Worm (Caenorhabditis elegans) whole organism, young adult: ENCODE data around the gene C18B2.3.

Experiments
- C06A6.2 ChIP-seq: fragments of 200-800 bp; sonication (Bioruptor generic); conservative IDR thresholded peaks from 2 replicates; pipeline ENCODE4 v1.3.6; 2022; ENCODE audit warnings: missing genetic modification characterization, missing compliant biosample characterization
- C17E4.6 ChIP-seq: fragments of 200-800 bp; sonication (Bioruptor generic); IDR thresholded peaks from 2 replicates; pipeline ENCODE4 v1.3.6; 2022; ENCODE audit warnings: missing genetic modification reagents, missing genetic modification characterization, missing compliant biosample characterization
- F49E8.2 ChIP-seq: sonication (generic microtip); optimal IDR thresholded peaks from 3 replicates; lab custom pipeline; 2017; ENCODE audit warnings: missing genetic modification characterization, mild to moderate bottlenecking, missing compliant biosample characterization, antibody characterized with exemption, moderate library complexity; ENCODE audit not compliant: insufficient read depth
- F55B11.4 ChIP-seq: sonication (generic microtip); optimal IDR thresholded peaks from 2 replicates; lab custom pipeline; 2016; ENCODE audit warnings: missing compliant biosample characterization, missing genetic modification characterization, borderline replicate concordance; ENCODE audit not compliant: insufficient read depth
- K11D2.4 ChIP-seq: fragments of 200-800 bp; sonication (Bioruptor generic); IDR thresholded peaks from 2 replicates; pipeline ENCODE4 v1.3.6; 2022; ENCODE audit warnings: missing genetic modification reagents, missing genetic modification characterization, missing compliant biosample characterization
- Y56A3A.18 ChIP-seq: fragments of 200-800 bp; sonication (Bioruptor generic); IDR thresholded peaks from 2 replicates; pipeline ENCODE4 v1.3.6; 2022; ENCODE audit warnings: missing genetic modification reagents, missing genetic modification characterization, missing compliant biosample characterization
- ZK185.1 ChIP-seq: sonication (generic microtip); optimal IDR thresholded peaks from 2 replicates; lab custom pipeline; 2016; ENCODE audit warnings: mild to moderate bottlenecking, missing genetic modification characterization, missing compliant biosample characterization; ENCODE audit not compliant: poor library complexity, severe bottlenecking
- akir-1 ChIP-seq: fragments of 200-800 bp; sonication (Bioruptor generic); optimal IDR thresholded peaks from 2 replicates; lab custom pipeline; 2018; ENCODE audit warnings: mild to moderate bottlenecking, missing genetic modification characterization, moderate library complexity, missing compliant biosample characterization
- atf-7 ChIP-seq: sonication (generic microtip); optimal IDR thresholded peaks from 2 replicates; lab custom pipeline; 2017; ENCODE audit warnings: mild to moderate bottlenecking, missing genetic modification characterization, missing compliant biosample characterization
- attf-3 ChIP-seq: fragments of 200-800 bp; sonication (Bioruptor generic); conservative IDR thresholded peaks from 2 replicates; pipeline ENCODE4 v1.3.6; 2022; ENCODE audit warnings: missing genetic modification reagents, missing genetic modification characterization, missing compliant biosample characterization
- attf-5 ChIP-seq: fragments of 200-800 bp; sonication (Bioruptor generic); optimal IDR thresholded peaks from 2 replicates; lab custom pipeline; 2018; ENCODE audit warnings: mild to moderate bottlenecking, missing genetic modification characterization, missing compliant biosample characterization
- cebp-2 ChIP-seq: fragments of 200-800 bp; sonication (Bioruptor generic); IDR thresholded peaks from 2 replicates; pipeline ENCODE4 v1.3.6; 2022; ENCODE audit warnings: missing genetic modification characterization, missing compliant biosample characterization
- ceh-40 ChIP-seq: fragments of 200-800 bp; sonication (Bioruptor generic); IDR thresholded peaks from 2 replicates; pipeline ENCODE4 v1.3.6; 2022; ENCODE audit warnings: missing genetic modification characterization, missing compliant biosample characterization
- ceh-79 ChIP-seq: sonication (generic microtip); optimal IDR thresholded peaks from 2 replicates; lab custom pipeline; 2017; ENCODE audit warnings: mild to moderate bottlenecking, missing genetic modification characterization, missing compliant biosample characterization
- ceh-91 ChIP-seq: fragments of 200-800 bp; sonication (Bioruptor generic); IDR thresholded peaks from 2 replicates; pipeline ENCODE4 v1.3.6; 2022; ENCODE audit warnings: missing genetic modification reagents, missing genetic modification characterization, missing compliant biosample characterization
- dpl-1 ChIP-seq: fragments of 150-350 bp; optimal IDR thresholded peaks from 2 replicates; lab custom pipeline; 2014; ENCODE audit warnings: missing biosample characterization, missing genetic modification reagents, missing genetic modification characterization
- efl-1 ChIP-seq: fragments of 150-350 bp; optimal IDR thresholded peaks from 2 replicates; lab custom pipeline; 2014; ENCODE audit warnings: missing biosample characterization, missing genetic modification reagents, missing genetic modification characterization
- egl-44 ChIP-seq: fragments of 200-800 bp; sonication (Bioruptor generic); IDR thresholded peaks from 2 replicates; pipeline ENCODE4 v1.3.6; 2022; ENCODE audit warnings: missing genetic modification reagents, missing genetic modification characterization, missing compliant biosample characterization
- fkh-3 ChIP-seq: sonication (generic microtip); optimal IDR thresholded peaks from 2 replicates; lab custom pipeline; 2016; ENCODE audit warnings: mild to moderate bottlenecking, missing genetic modification characterization, missing compliant biosample characterization
- hlh-12 ChIP-seq: sonication (generic microtip); optimal IDR thresholded peaks from 2 replicates; lab custom pipeline; 2016; ENCODE audit warnings: missing genetic modification characterization, missing compliant biosample characterization
- lag-1 ChIP-seq: fragments of 200-800 bp; sonication (Bioruptor generic); IDR thresholded peaks from 2 replicates; pipeline ENCODE4 v1.3.6; 2022; ENCODE audit warnings: missing genetic modification reagents, missing genetic modification characterization, missing compliant biosample characterization
- let-607 ChIP-seq, 2 experiments: fragments of 200-800 bp in 1 of 2; sonication (Bioruptor generic) in 1 of 2; sonication (generic microtip) in 1 of 2; optimal IDR thresholded peaks; 2 replicates each; lab custom pipeline; 2016 to 2018; ENCODE audit warnings: mild to moderate bottlenecking in 2 of 2, missing compliant biosample characterization in 2 of 2, missing genetic modification characterization in 2 of 2, moderate library complexity in 2 of 2, missing genotype in 1 of 2
- lin-26 ChIP-seq: fragments of 200-800 bp; sonication (Bioruptor generic); IDR thresholded peaks from 2 replicates; pipeline ENCODE4 v1.3.6; 2022; ENCODE audit warnings: missing genetic modification reagents, missing genetic modification characterization, missing compliant biosample characterization
- lin-35 ChIP-seq, 3 experiments: fragments of 150-350 bp in 2 of 3; sonication (generic microtip) in 1 of 3; optimal IDR thresholded peaks; 2 replicates each; lab custom pipeline; 2014 to 2018; ENCODE audit warnings: missing biosample characterization in 3 of 3, missing genetic modification characterization in 3 of 3, missing genetic modification reagents in 3 of 3
- lin-40 ChIP-seq: sonication (generic microtip); optimal IDR thresholded peaks from 2 replicates; lab custom pipeline; 2016; ENCODE audit warnings: missing genetic modification characterization, mild to moderate bottlenecking, missing compliant biosample characterization, missing genotype, missing genetic modification reagents
- lsy-27 ChIP-seq: sonication (generic microtip); optimal IDR thresholded peaks from 2 replicates; lab custom pipeline; 2017; ENCODE audit warnings: missing genetic modification characterization, mild to moderate bottlenecking, missing compliant biosample characterization, antibody characterized with exemption, missing genotype, borderline replicate concordance; ENCODE audit not compliant: insufficient read depth
- madf-10 ChIP-seq: sonication (generic microtip); optimal IDR thresholded peaks from 2 replicates; lab custom pipeline; 2016; ENCODE audit warnings: mild to moderate bottlenecking, missing genetic modification characterization, missing compliant biosample characterization
- madf-3 ChIP-seq: fragments of 200-800 bp; sonication (Bioruptor generic); IDR thresholded peaks from 2 replicates; pipeline ENCODE4 v1.3.6; 2022; ENCODE audit warnings: missing genetic modification reagents, missing genetic modification characterization, missing compliant biosample characterization
- mes-4 ChIP-seq: sonication (generic microtip); optimal IDR thresholded peaks from 2 replicates; lab custom pipeline; 2016; ENCODE audit warnings: missing genotype, missing genetic modification characterization, missing compliant biosample characterization
- nfyb-1 ChIP-seq: fragments of 200-800 bp; sonication (Bioruptor generic); IDR thresholded peaks from 2 replicates; pipeline ENCODE4 v1.3.6; 2022; ENCODE audit warnings: missing genetic modification reagents, missing genetic modification characterization, missing compliant biosample characterization
- nhr-80 ChIP-seq: sonication (generic microtip); optimal IDR thresholded peaks from 2 replicates; lab custom pipeline; 2016; ENCODE audit warnings: missing genetic modification characterization, missing compliant biosample characterization
- pbrm-1 ChIP-seq: fragments of 200-800 bp; sonication (Bioruptor generic); IDR thresholded peaks from 2 replicates; pipeline ENCODE4 v1.3.6; 2022; ENCODE audit warnings: missing genetic modification reagents, missing genetic modification characterization, missing compliant biosample characterization
- snpc-1.3 ChIP-seq: sonication (generic microtip); optimal IDR thresholded peaks from 2 replicates; lab custom pipeline; 2017; ENCODE audit warnings: missing genetic modification characterization, mild to moderate bottlenecking, missing compliant biosample characterization, antibody characterized with exemption, moderate library complexity, missing genotype, missing genetic modification reagents; ENCODE audit not compliant: insufficient read depth
- snpc-4 ChIP-seq, 5 experiments: fragments of 150-350 bp in 1 of 5; sonication (generic microtip) in 4 of 5; optimal IDR thresholded peaks; 2 replicates each; lab custom pipeline; 2014 to 2018; ENCODE audit warnings: missing genetic modification characterization in 5 of 5, missing biosample characterization in 3 of 5, antibody characterized with exemption in 2 of 5, mild to moderate bottlenecking in 2 of 5, missing compliant biosample characterization in 2 of 5, missing genotype in 2 of 5, moderate library complexity in 2 of 5, missing genetic modification reagents in 1 of 5
- tlf-1 ChIP-seq: fragments of 200-800 bp; sonication (Bioruptor generic); optimal IDR thresholded peaks from 2 replicates; lab custom pipeline; 2018; ENCODE audit warnings: mild to moderate bottlenecking, missing genetic modification characterization, missing compliant biosample characterization
- unc-62 ChIP-seq: fragments of 150-350 bp; optimal IDR thresholded peaks from 2 replicates; lab custom pipeline; 2014; ENCODE audit warnings: missing biosample characterization, missing genetic modification reagents, missing genetic modification characterization
- xnd-1 ChIP-seq: sonication (generic microtip); optimal IDR thresholded peaks from 2 replicates; lab custom pipeline; 2016; ENCODE audit warnings: missing genotype, missing genetic modification reagents, missing genetic modification characterization, missing compliant biosample characterization
- ztf-22 ChIP-seq: fragments of 200-800 bp; sonication (Bioruptor generic); optimal IDR thresholded peaks from 2 replicates; lab custom pipeline; 2018; ENCODE audit warnings: mild to moderate bottlenecking, missing genetic modification characterization, moderate library complexity, missing compliant biosample characterization
- ztf-3 ChIP-seq: fragments of 200-800 bp; sonication (Bioruptor generic); optimal IDR thresholded peaks from 2 replicates; lab custom pipeline; 2018; ENCODE audit warnings: mild to moderate bottlenecking, missing genetic modification characterization, missing compliant biosample characterization

C18B2.3 gene

DNA sequence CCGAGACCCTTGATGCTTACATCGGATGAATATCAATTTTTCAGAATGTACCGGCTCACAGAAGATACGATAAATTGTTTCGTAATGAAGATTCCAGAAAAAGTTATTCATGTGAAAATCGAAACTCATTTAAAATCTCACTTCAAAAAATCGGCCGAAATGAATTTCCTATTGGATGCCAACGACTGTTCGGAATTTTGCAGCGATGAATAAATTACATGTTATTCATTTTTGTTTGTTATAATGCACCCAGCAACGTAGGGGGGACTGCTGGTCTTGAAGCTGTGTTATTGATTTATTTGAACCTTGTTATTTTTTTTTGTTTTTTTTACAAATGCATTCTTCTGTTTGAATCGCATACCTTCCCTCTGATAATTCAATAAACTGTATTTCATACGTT is 34.8 kb upstream of the C18B2.3 start (continued):
- no peak for TF ChIP-seq mes-4 (tag; lab: Kevin White, UChicago)
- TF ChIP-seq xnd-1 (tag; lab: Kevin White, UChicago): no peak
- TF ChIP-seq cebp-2: no peak
- peak; percentile 28 for TF ChIP-seq tlf-1
- TF ChIP-seq ceh-40: no peak
- no peak for TF ChIP-seq lin-35 (GFP tag; optimal IDR thresholded peaks at IDR 0.05; lab: Kevin White, UChicago)
- no peak for TF ChIP-seq snpc-4 (GFP tag; optimal IDR thresholded peaks at IDR 0.05; lab: Kevin White, UChicago)
- TF ChIP-seq snpc-4 (tag; optimal IDR thresholded peaks at IDR 0.05; lab: Kevin White, UChicago): no peak
- no peak for TF ChIP-seq egl-44
- no peak for TF ChIP-seq hlh-12 (tag; lab: Kevin White, UChicago)
- no peak for TF ChIP-seq lin-40 (tag; lab: Kevin White, UChicago)
- TF ChIP-seq let-607 (tag; optimal IDR thresholded peaks at IDR 0.05; lab: Kevin White, UChicago): peak in 1 of 2 experiments; percentile 4
- no peak for TF ChIP-seq K11D2.4
- no peak for TF ChIP-seq akir-1 (GFP tag; lab: Kevin White, UChicago)
- no peak for TF ChIP-seq snpc-1.3 (tag; lab: Kevin White, UChicago)
- TF ChIP-seq F49E8.2 (tag; lab: Kevin White, UChicago): no peak
- TF ChIP-seq fkh-3 (tag; lab: Kevin White, UChicago): no peak
- no peak for TF ChIP-seq efl-1 (GFP tag; lab: Kevin White, UChicago)
- 0 out of 2 replicates have a peak, but pooled peaks have one; percentile 11 for TF ChIP-seq nfyb-1 (GFP tag; lab: Robert Waterston, UW)
- peak; percentile 39 for TF ChIP-seq ztf-3 (GFP tag; lab: Kevin White, UChicago)
- TF ChIP-seq F55B11.4: no peak
- TF ChIP-seq lsy-27: no peak
- TF ChIP-seq C17E4.6: no peak
- peak; percentile 78 for TF ChIP-seq Y56A3A.18 (GFP tag; lab: Robert Waterston, UW)
- no peak for TF ChIP-seq lin-26 (GFP tag; lab: Robert Waterston, UW)
- peak; percentile 28 for TF ChIP-seq madf-10
- no peak for TF ChIP-seq lag-1 (GFP tag; lab: Robert Waterston, UW)

DNA sequence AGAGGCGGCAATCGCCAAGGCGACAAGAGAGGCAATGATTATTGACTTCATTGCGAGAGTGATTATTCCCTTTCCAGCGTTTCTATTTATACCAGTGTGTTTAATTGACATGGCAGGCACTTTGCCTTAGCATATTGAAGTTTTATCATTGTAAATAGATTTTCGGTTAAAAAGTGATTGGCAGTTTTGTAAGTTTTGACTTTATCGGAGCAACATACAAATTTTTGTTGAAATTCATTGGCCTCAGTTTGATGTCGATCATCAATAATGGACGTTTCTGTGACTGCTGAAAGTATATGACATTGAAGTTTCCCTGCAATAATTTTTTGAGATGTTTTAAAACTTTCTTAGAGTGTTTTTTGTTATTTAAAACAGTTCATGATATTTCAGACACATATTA is 29.1 kb upstream of the C18B2.3 start, which contains the start of gene vit-3:
Gene vit-3, minus strand, starts transcription at position 60 of the 400 bp plus-strand sequence.
- TF ChIP-seq atf-7 (peak; percentile 13), ceh-91 (GFP tag; lab: Robert Waterston, UW) (no peak), attf-3 (GFP tag; lab: Robert Waterston, UW) (no peak), egl-44 (no peak), unc-62 (GFP tag; lab: Kevin White, UChicago) (no peak), attf-5 (GFP tag; lab: Kevin White, UChicago) (no peak), C06A6.2 (GFP tag; lab: Robert Waterston, UW) (no peak), nhr-80 (peak; percentile 69), ZK185.1 (no peak), ztf-22 (GFP tag; lab: Kevin White, UChicago) (peak; percentile 32), madf-3 (GFP tag; lab: Robert Waterston, UW) (no peak), dpl-1 (no peak), let-607 (tag; optimal IDR thresholded peaks at IDR 0.05; lab: Kevin White, UChicago) (peak; percentile 67 to 70), ceh-79 (no peak), pbrm-1 (no peak)
